Worm (Caenorhabditis elegans) whole organism, L4 larva: ENCODE data around the gene frk-1.
A peak's percentile ranks its signal among the peaks of the same experiment; 100 is the strongest.

ENCODE experiments used
- D1046.2 ChIP-seq: fragments of 200-800 bp; sonication (Bioruptor generic); IDR thresholded peaks from 2 replicates; pipeline ENCODE4 v1.3.6; 2022; ENCODE audit warnings: missing genetic modification characterization, missing compliant biosample characterization
- F44E2.7 ChIP-seq: fragments of 200-800 bp; sonication (Bioruptor generic); IDR thresholded peaks from 2 replicates; pipeline ENCODE4 v2.1.2; 2022; ENCODE audit warnings: missing genetic modification characterization, missing compliant biosample characterization
- F49E8.2 ChIP-seq: sonication (generic microtip); optimal IDR thresholded peaks from 2 replicates; lab custom pipeline; 2016; ENCODE audit warnings: missing compliant biosample characterization, mild to moderate bottlenecking, missing genetic modification characterization, borderline replicate concordance
- R02D3.7 ChIP-seq: fragments of 150-350 bp; sonication (generic microtip); optimal IDR thresholded peaks from 3 replicates; lab custom pipeline; 2014; ENCODE audit warnings: missing biosample characterization, missing genetic modification characterization
- Y48G9A.11 ChIP-seq: fragments of 200-800 bp; sonication (Bioruptor generic); IDR thresholded peaks from 2 replicates; pipeline ENCODE4 v1.3.6; 2022; ENCODE audit warnings: missing genetic modification reagents, missing genetic modification characterization, missing compliant biosample characterization
- ZK337.2 ChIP-seq: fragments of 200-800 bp; sonication (Bioruptor generic); IDR thresholded peaks from 2 replicates; pipeline ENCODE4 v1.3.6; 2022; ENCODE audit warnings: missing genetic modification reagents, missing genetic modification characterization, missing compliant biosample characterization
- aha-1 ChIP-seq: fragments of 150-350 bp; peaks from one replicate; lab custom pipeline; 2014; ENCODE audit warnings: missing biosample characterization, missing genetic modification characterization
- arid-1 ChIP-seq: fragments of 200-800 bp; sonication (Bioruptor generic); conservative IDR thresholded peaks from 2 replicates; pipeline ENCODE4 v1.3.6; 2022; ENCODE audit warnings: missing genetic modification reagents, missing genetic modification characterization, missing compliant biosample characterization
- ceh-20 ChIP-seq: fragments of 200-800 bp; sonication (Bioruptor generic); IDR thresholded peaks from 2 replicates; pipeline ENCODE4 v1.3.6; 2022; ENCODE audit warnings: missing genetic modification reagents, missing genetic modification characterization, missing compliant biosample characterization
- ceh-28 ChIP-seq: fragments of 150-350 bp; optimal IDR thresholded peaks from 2 replicates; lab custom pipeline; 2014; ENCODE audit warnings: missing biosample characterization, missing genetic modification reagents, missing genetic modification characterization
- ceh-32 ChIP-seq: sonication (generic microtip); optimal IDR thresholded peaks from 2 replicates; lab custom pipeline; 2016; ENCODE audit warnings: mild to moderate bottlenecking, missing genetic modification characterization, missing compliant biosample characterization; ENCODE audit not compliant: poor library complexity
- ceh-44 ChIP-seq: fragments of 200-800 bp; sonication (Bioruptor generic); IDR thresholded peaks from 2 replicates; pipeline ENCODE4 v1.3.6; 2022; ENCODE audit warnings: missing genetic modification reagents, missing genetic modification characterization, missing compliant biosample characterization
- ceh-62 ChIP-seq: sonication (generic microtip); optimal IDR thresholded peaks from 2 replicates; lab custom pipeline; 2017; ENCODE audit warnings: missing biosample characterization, missing genetic modification characterization
- cey-2 ChIP-seq: sonication (generic microtip); optimal IDR thresholded peaks from 3 replicates; lab custom pipeline; 2017; ENCODE audit warnings: missing genetic modification characterization, mild to moderate bottlenecking, missing compliant biosample characterization, antibody characterized with exemption, borderline replicate concordance; ENCODE audit not compliant: insufficient read depth
- ctbp-1 ChIP-seq: fragments of 200-800 bp; sonication (Bioruptor generic); IDR thresholded peaks from 2 replicates; pipeline ENCODE4 v1.3.6; 2022; ENCODE audit warnings: missing genetic modification reagents, missing genetic modification characterization, missing compliant biosample characterization
- daf-8 ChIP-seq: fragments of 200-800 bp; sonication (Bioruptor generic); IDR thresholded peaks from 2 replicates; pipeline ENCODE4 v1.3.6; 2022; ENCODE audit warnings: missing genetic modification characterization, missing compliant biosample characterization
- dmd-8 ChIP-seq: fragments of 200-800 bp; sonication (Bioruptor generic); IDR thresholded peaks from 2 replicates; pipeline ENCODE4 v1.3.6; 2022; ENCODE audit warnings: missing genetic modification characterization, missing compliant biosample characterization
- dmd-9 ChIP-seq: fragments of 200-800 bp; sonication (Bioruptor generic); IDR thresholded peaks from 2 replicates; pipeline ENCODE4 v1.3.6; 2022; ENCODE audit warnings: missing genetic modification reagents, missing genetic modification characterization, missing compliant biosample characterization
- dve-1 ChIP-seq: sonication (generic microtip); optimal IDR thresholded peaks from 2 replicates; lab custom pipeline; 2017; ENCODE audit warnings: antibody characterized with exemption, mild to moderate bottlenecking, missing genetic modification characterization, missing compliant biosample characterization; ENCODE audit not compliant: insufficient read depth
- egl-27 ChIP-seq: sonication (generic microtip); optimal IDR thresholded peaks from 3 replicates; lab custom pipeline; 2017; ENCODE audit warnings: missing biosample characterization, missing genetic modification reagents, missing genetic modification characterization
- egl-43 ChIP-seq: fragments of 200-800 bp; sonication (Bioruptor generic); IDR thresholded peaks from 2 replicates; pipeline ENCODE4 v1.3.6; 2022; ENCODE audit warnings: missing genetic modification reagents, missing genetic modification characterization, missing compliant biosample characterization
- gei-8 ChIP-seq: fragments of 200-800 bp; sonication (Bioruptor generic); optimal IDR thresholded peaks from 2 replicates; lab custom pipeline; 2018; ENCODE audit warnings: mild to moderate bottlenecking, missing genetic modification characterization, missing compliant biosample characterization
- hlh-11 ChIP-seq: fragments of 200-800 bp; sonication (Bioruptor generic); optimal IDR thresholded peaks from 2 replicates; lab custom pipeline; 2018; ENCODE audit warnings: mild to moderate bottlenecking, missing genetic modification characterization, missing compliant biosample characterization
- hlh-30 ChIP-seq: sonication (generic microtip); optimal IDR thresholded peaks from 2 replicates; lab custom pipeline; 2017; ENCODE audit warnings: antibody characterized with exemption, mild to moderate bottlenecking, missing genetic modification characterization, missing compliant biosample characterization; ENCODE audit not compliant: insufficient read depth
- jun-1 ChIP-seq: fragments of 150-350 bp; optimal IDR thresholded peaks from 2 replicates; lab custom pipeline; 2014; ENCODE audit warnings: missing biosample characterization, missing genetic modification reagents, missing genetic modification characterization
- lin-1 ChIP-seq: fragments of 200-800 bp; sonication (Bioruptor generic); IDR thresholded peaks from 2 replicates; pipeline ENCODE4 v1.3.6; 2022; ENCODE audit warnings: missing genetic modification reagents, missing genetic modification characterization, missing compliant biosample characterization
- lin-15B ChIP-seq: fragments of 150-350 bp; sonication (generic microtip); optimal IDR thresholded peaks from 3 replicates; lab custom pipeline; 2014; ENCODE audit warnings: missing biosample characterization, missing genetic modification characterization
- lin-29 ChIP-seq: fragments of 200-800 bp; sonication (Bioruptor generic); IDR thresholded peaks from 2 replicates; pipeline ENCODE4 v1.3.6; 2022; ENCODE audit warnings: missing genetic modification reagents, missing genetic modification characterization, missing compliant biosample characterization
- lin-38 ChIP-seq: fragments of 200-800 bp; sonication (Bioruptor generic); IDR thresholded peaks from 2 replicates; pipeline ENCODE4 v1.3.6; 2022; ENCODE audit warnings: missing genetic modification reagents, missing genetic modification characterization, missing compliant biosample characterization
- lir-3 ChIP-seq: sonication (generic microtip); optimal IDR thresholded peaks from 2 replicates; lab custom pipeline; 2016; ENCODE audit warnings: mild to moderate bottlenecking, missing genetic modification characterization, missing compliant biosample characterization
- madf-9 ChIP-seq: fragments of 200-800 bp; sonication (Bioruptor generic); conservative IDR thresholded peaks from 2 replicates; pipeline ENCODE4 v1.3.6; 2022; ENCODE audit warnings: missing genetic modification reagents, missing genetic modification characterization, missing compliant biosample characterization
- mdl-1 ChIP-seq, 2 experiments: fragments of 150-350 bp in 1 of 2; sonication (generic microtip) in 1 of 2; optimal IDR thresholded peaks; 2 replicates each; lab custom pipeline; 2014 to 2017; ENCODE audit warnings: missing biosample characterization in 2 of 2, missing genetic modification characterization in 2 of 2
- mdt-29 ChIP-seq: fragments of 200-800 bp; sonication (Bioruptor generic); IDR thresholded peaks from 2 replicates; pipeline ENCODE4 v1.3.6; 2022; ENCODE audit warnings: missing genetic modification reagents, missing genetic modification characterization, missing compliant biosample characterization
- nhr-10 ChIP-seq: fragments of 150-350 bp; optimal IDR thresholded peaks from 2 replicates; lab custom pipeline; 2014; ENCODE audit warnings: missing biosample characterization, missing genetic modification characterization
- nhr-237 ChIP-seq: sonication (generic microtip); optimal IDR thresholded peaks from 2 replicates; lab custom pipeline; 2017; ENCODE audit warnings: missing biosample characterization, missing genetic modification characterization
- nhr-41 ChIP-seq: fragments of 200-800 bp; sonication (Bioruptor generic); IDR thresholded peaks from 2 replicates; pipeline ENCODE4 v1.3.6; 2022; ENCODE audit warnings: missing genetic modification reagents, missing genetic modification characterization, missing compliant biosample characterization
- nhr-42 ChIP-seq: fragments of 200-800 bp; sonication (Bioruptor generic); IDR thresholded peaks from 2 replicates; pipeline ENCODE4 v1.3.6; 2022; ENCODE audit warnings: missing genetic modification characterization, missing compliant biosample characterization
- nhr-6 ChIP-seq: fragments of 150-350 bp; optimal IDR thresholded peaks from 2 replicates; lab custom pipeline; 2014; ENCODE audit warnings: missing biosample characterization, missing genetic modification characterization
- php-3 ChIP-seq: fragments of 200-800 bp; sonication (Bioruptor generic); IDR thresholded peaks from 2 replicates; pipeline ENCODE4 v1.3.6; 2022; ENCODE audit warnings: missing genetic modification reagents, missing genetic modification characterization, missing compliant biosample characterization
- saeg-2 ChIP-seq: fragments of 200-800 bp; sonication (Bioruptor generic); IDR thresholded peaks from 2 replicates; pipeline ENCODE4 v1.3.6; 2022; ENCODE audit warnings: missing genetic modification reagents, missing genetic modification characterization, missing compliant biosample characterization
- skn-1 ChIP-seq: fragments of 150-350 bp; optimal IDR thresholded peaks from 2 replicates; lab custom pipeline; 2014; ENCODE audit warnings: missing biosample characterization, missing genetic modification characterization
- snpc-1.2 ChIP-seq: fragments of 200-800 bp; sonication (Bioruptor generic); IDR thresholded peaks from 2 replicates; pipeline ENCODE4 v1.3.6; 2022; ENCODE audit warnings: missing genetic modification reagents, missing genetic modification characterization, missing compliant biosample characterization
- spr-1 ChIP-seq: sonication (generic microtip); optimal IDR thresholded peaks from 2 replicates; lab custom pipeline; 2016; ENCODE audit warnings: mild to moderate bottlenecking, missing genetic modification characterization, missing compliant biosample characterization
- spr-3 ChIP-seq: fragments of 200-800 bp; sonication (Bioruptor generic); optimal IDR thresholded peaks from 2 replicates; lab custom pipeline; 2018; ENCODE audit warnings: mild to moderate bottlenecking, missing genetic modification characterization, missing compliant biosample characterization
- tra-1 ChIP-seq: fragments of 200-800 bp; sonication (Bioruptor generic); IDR thresholded peaks from 2 replicates; pipeline ENCODE4 v1.3.6; 2022; ENCODE audit warnings: missing genetic modification reagents, missing genetic modification characterization, missing compliant biosample characterization
- zag-1 ChIP-seq: fragments of 150-350 bp; optimal IDR thresholded peaks from 2 replicates; lab custom pipeline; 2014; ENCODE audit warnings: missing biosample characterization, missing genetic modification characterization
- zfp-3 ChIP-seq: fragments of 200-800 bp; sonication (Bioruptor generic); conservative IDR thresholded peaks from 2 replicates; pipeline ENCODE4 v1.3.6; 2022; ENCODE audit warnings: missing genetic modification reagents, missing genetic modification characterization, missing compliant biosample characterization
- zip-11 ChIP-seq: fragments of 200-800 bp; sonication (Bioruptor generic); IDR thresholded peaks from 2 replicates; pipeline ENCODE4 v1.3.6; 2022; ENCODE audit warnings: missing genetic modification characterization, missing compliant biosample characterization

The frk-1 gene

ce11 chrIV:10042881-10043280 is at the start of gene frk-1:
TSS of gene frk-1 (plus strand) at chrIV:10043181.
- TF ChIP-seq aha-1 (tag; lab: Kevin White, UChicago): peak; percentile 73
- TF ChIP-seq lin-29 (GFP tag; lab: Robert Waterston, UW): no peak
- TF ChIP-seq, all 104 proteins: peak for 1

- TF ChIP-seq nhr-237 (tag; lab: Kevin White, UChicago) (no peak), madf-9 (no peak), dmd-9 (GFP tag; lab: Robert Waterston, UW) (no peak), mdt-29 (GFP tag; lab: Robert Waterston, UW) (no peak), lin-1 (GFP tag; lab: Robert Waterston, UW) (no peak), ceh-32 (no peak), nhr-41 (GFP tag; lab: Robert Waterston, UW) (0 out of 2 replicates have a peak, but pooled peaks have one; percentile 6), skn-1 (tag; lab: Kevin White, UChicago) (no peak), php-3 (GFP tag; lab: Robert Waterston, UW) (no peak), snpc-1.2 (GFP tag; lab: Robert Waterston, UW) (0 out of 2 replicates have a peak, but pooled peaks have one; percentile 28), zfp-3 (GFP tag; lab: Robert Waterston, UW) (no peak), cey-2 (tag; lab: Kevin White, UChicago) (no peak), hlh-30 (tag; lab: Kevin White, UChicago) (no peak), jun-1 (no peak), zip-11 (GFP tag; lab: Robert Waterston, UW) (no peak), spr-3 (no peak), dmd-8 (GFP tag; lab: Robert Waterston, UW) (no peak), Y48G9A.11 (no peak), egl-27 (no peak), dve-1 (peak; percentile 13), lin-15B (tag; lab: Kevin White, UChicago) (no peak), daf-8 (GFP tag; lab: Robert Waterston, UW) (no peak), ceh-28 (tag; lab: Kevin White, UChicago) (no peak), ceh-44 (no peak), spr-1 (tag; lab: Kevin White, UChicago) (no peak), saeg-2 (GFP tag; lab: Robert Waterston, UW) (0 out of 2 replicates have a peak, but pooled peaks have one; percentile 5), aha-1 (tag; lab: Kevin White, UChicago) (peak; percentile 88), ceh-20 (GFP tag; lab: Robert Waterston, UW) (no peak), hlh-11 (tag; lab: Kevin White, UChicago) (peak; percentile 26), nhr-6 (peak; percentile 35), ZK337.2 (GFP tag; lab: Robert Waterston, UW) (no peak), lir-3 (no peak), ctbp-1 (GFP tag; lab: Robert Waterston, UW) (no peak), gei-8 (GFP tag; lab: Kevin White, UChicago) (no peak), F44E2.7 (GFP tag; lab: Robert Waterston, UW) (no peak), R02D3.7 (tag; lab: Kevin White, UChicago) (no peak), zag-1 (no peak), tra-1 (no peak), mdl-1 (tag; optimal IDR thresholded peaks at IDR 0.05; lab: Kevin White, UChicago) (no peak), F49E8.2 (tag; lab: Kevin White, UChicago) (no peak), D1046.2 (GFP tag; lab: Robert Waterston, UW) (no peak), egl-43 (no peak), nhr-42 (GFP tag; lab: Robert Waterston, UW) (no peak), arid-1 (GFP tag; lab: Robert Waterston, UW) (no peak), ceh-62 (tag; lab: Kevin White, UChicago) (no peak), lin-38 (GFP tag; lab: Robert Waterston, UW) (peak; percentile 36), nhr-10 (tag; lab: Kevin White, UChicago) (no peak)
Observed at ce11 chrIV:9993403-9994132, 49.4 kb upstream of the frk-1 start.
